Worm (Caenorhabditis elegans): ENCODE measurements around the gene gta-1.

- TF ChIP-seq tlf-1 (GFP tag; optimal IDR thresholded peaks at IDR 0.05) (no peak), dpl-1 (GFP tag; optimal IDR thresholded peaks at IDR 0.05) (no peak)
Measured at ce11 chrIV:10150552-10151004, 29.9 kb upstream of the gta-1 start, which contains the start of gene tsp-12.

Data from whole organism, young adult.